Worm (Caenorhabditis elegans) whole organism, L1 larva: ENCODE data around the gene W08G11.5.
"Not testable (repeated sequence)": the region's sequence is repeated elsewhere in the genome, so short reads cannot be mapped to it uniquely, and the experiment has no call there.

Experiments used
- C16A3.4 ChIP-seq: fragments of 150-350 bp; optimal IDR thresholded peaks from 2 replicates; lab custom pipeline; 2014; ENCODE audit warnings: missing biosample characterization, missing genetic modification characterization
- alr-1 ChIP-seq: fragments of 200-800 bp; sonication (Bioruptor generic); optimal IDR thresholded peaks from 2 replicates; lab custom pipeline; 2018; ENCODE audit warnings: borderline replicate concordance, mild to moderate bottlenecking, missing genetic modification characterization, missing compliant biosample characterization
- ama-1 ChIP-seq: fragments of 150-350 bp; optimal IDR thresholded peaks from 2 replicates; lab custom pipeline; 2014
- blmp-1 ChIP-seq: fragments of 150-350 bp; optimal IDR thresholded peaks from 2 replicates; lab custom pipeline; 2014; ENCODE audit warnings: missing biosample characterization, missing genetic modification characterization
- ceh-63 ChIP-seq: fragments of 200-800 bp; sonication (Bioruptor generic); optimal IDR thresholded peaks from 2 replicates; lab custom pipeline; 2018; ENCODE audit warnings: mild to moderate bottlenecking, missing genetic modification characterization, missing compliant biosample characterization
- ceh-82 ChIP-seq, 3 experiments: fragments of 150-350 bp in 1 of 3; sonication (generic microtip) in 2 of 3; optimal IDR thresholded peaks; 2 replicates each; lab custom pipeline; 2014 to 2017; ENCODE audit warnings: missing biosample characterization in 3 of 3, missing genetic modification characterization in 3 of 3
- ceh-88 ChIP-seq: fragments of 200-800 bp; sonication (Bioruptor generic); IDR thresholded peaks from 2 replicates; pipeline ENCODE4 v1.3.6; 2022; ENCODE audit warnings: missing genetic modification characterization, missing compliant biosample characterization
- dsc-1 ChIP-seq: sonication (generic microtip); optimal IDR thresholded peaks from 2 replicates; lab custom pipeline; 2016; ENCODE audit warnings: mild to moderate bottlenecking, missing genetic modification characterization, missing compliant biosample characterization
- efl-1 ChIP-seq, 4 experiments: fragments of 150-350 bp; optimal IDR thresholded peaks in 3 of 4; peaks in 1 of 4; 1 replicate in 1 of 4; 2 replicates in 3 of 4; lab custom pipeline; 2014; ENCODE audit warnings: missing biosample characterization in 2 of 4, missing genetic modification characterization in 2 of 4, missing genetic modification reagents in 2 of 4
- egl-13 ChIP-seq: sonication (generic microtip); optimal IDR thresholded peaks from 2 replicates; lab custom pipeline; 2016; ENCODE audit warnings: missing genotype, missing genetic modification reagents, missing genetic modification characterization, missing compliant biosample characterization
- elt-2 ChIP-seq: sonication (generic microtip); optimal IDR thresholded peaks from 2 replicates; lab custom pipeline; 2016; ENCODE audit warnings: missing genetic modification characterization, mild to moderate bottlenecking, inconsistent platforms, missing compliant biosample characterization, missing genetic modification reagents
- fkh-10 ChIP-seq: sonication (generic microtip); optimal IDR thresholded peaks from 2 replicates; lab custom pipeline; 2017; ENCODE audit warnings: missing biosample characterization, missing genetic modification reagents, missing genetic modification characterization
- hlh-4 ChIP-seq: sonication (generic microtip); optimal IDR thresholded peaks from 2 replicates; lab custom pipeline; 2016; ENCODE audit warnings: mild to moderate bottlenecking, missing genetic modification characterization, missing compliant biosample characterization
- isw-1 ChIP-seq: fragments of 200-800 bp; sonication (Bioruptor generic); IDR thresholded peaks from 2 replicates; pipeline ENCODE4 v1.3.6; 2022; ENCODE audit warnings: missing genetic modification characterization, missing compliant biosample characterization
- jun-1 ChIP-seq: fragments of 150-350 bp; optimal IDR thresholded peaks from 2 replicates; lab custom pipeline; 2014; ENCODE audit warnings: missing biosample characterization, missing genetic modification reagents, missing genetic modification characterization
- lin-14 ChIP-seq: fragments of 200-800 bp; sonication (Bioruptor generic); optimal IDR thresholded peaks from 2 replicates; lab custom pipeline; 2018; ENCODE audit warnings: mild to moderate bottlenecking, missing genetic modification characterization, moderate library complexity, missing compliant biosample characterization
- lin-35 ChIP-seq, 2 experiments: fragments of 150-350 bp; optimal IDR thresholded peaks; 2 replicates each; lab custom pipeline; 2014; ENCODE audit warnings: missing biosample characterization in 2 of 2, missing genetic modification characterization in 2 of 2, missing genetic modification reagents in 2 of 2
- lir-3 ChIP-seq: sonication (generic microtip); optimal IDR thresholded peaks from 2 replicates; lab custom pipeline; 2016; ENCODE audit warnings: mild to moderate bottlenecking, missing genetic modification characterization, moderate library complexity, missing compliant biosample characterization; ENCODE audit not compliant: poor library complexity
- mdl-1 ChIP-seq, 2 experiments: fragments of 150-350 bp; optimal IDR thresholded peaks; 2 replicates each; lab custom pipeline; 2014 to 2017; ENCODE audit warnings: missing biosample characterization in 2 of 2, missing genetic modification characterization in 2 of 2, inconsistent platforms in 1 of 2
- mef-2 ChIP-seq: fragments of 150-350 bp; optimal IDR thresholded peaks from 2 replicates; lab custom pipeline; 2014; ENCODE audit warnings: missing biosample characterization, missing genetic modification characterization
- mep-1 ChIP-seq: fragments of 150-350 bp; optimal IDR thresholded peaks from 2 replicates; lab custom pipeline; 2014; ENCODE audit warnings: missing biosample characterization, missing genetic modification characterization
- nhr-20 ChIP-seq: sonication (generic microtip); optimal IDR thresholded peaks from 2 replicates; lab custom pipeline; 2016; ENCODE audit warnings: mild to moderate bottlenecking, missing genetic modification characterization, missing compliant biosample characterization
- nhr-47 ChIP-seq: sonication (generic microtip); optimal IDR thresholded peaks from 2 replicates; lab custom pipeline; 2016; ENCODE audit warnings: mild to moderate bottlenecking, missing genetic modification characterization, moderate library complexity, missing compliant biosample characterization
- nhr-77 ChIP-seq: fragments of 150-350 bp; optimal IDR thresholded peaks from 2 replicates; lab custom pipeline; 2014; ENCODE audit warnings: missing biosample characterization, missing genetic modification characterization
- nhr-85 ChIP-seq: sonication (generic microtip); peaks from one replicate; lab custom pipeline; 2016; ENCODE audit warnings: missing genetic modification characterization, inconsistent platforms, missing compliant biosample characterization
- rnt-1 ChIP-seq: sonication (generic microtip); optimal IDR thresholded peaks from 2 replicates; lab custom pipeline; 2016; ENCODE audit warnings: mild to moderate bottlenecking, missing genetic modification characterization, moderate library complexity, missing compliant biosample characterization
- snpc-4 ChIP-seq: fragments of 150-350 bp; optimal IDR thresholded peaks from 2 replicates; lab custom pipeline; 2014; ENCODE audit warnings: missing biosample characterization, missing genetic modification characterization
- snu-23 ChIP-seq: sonication (generic microtip); optimal IDR thresholded peaks from 2 replicates; lab custom pipeline; 2016; ENCODE audit warnings: missing genetic modification characterization, missing compliant biosample characterization
- sptf-1 ChIP-seq: fragments of 150-350 bp; optimal IDR thresholded peaks from 2 replicates; lab custom pipeline; 2014; ENCODE audit warnings: missing biosample characterization, missing genetic modification characterization
- unc-62 ChIP-seq: fragments of 150-350 bp; optimal IDR thresholded peaks from 2 replicates; lab custom pipeline; 2014; ENCODE audit warnings: missing biosample characterization, missing genetic modification reagents, missing genetic modification characterization
- unc-86 ChIP-seq: sonication (generic microtip); optimal IDR thresholded peaks from 2 replicates; lab custom pipeline; 2016; ENCODE audit warnings: missing genetic modification characterization, missing compliant biosample characterization
- unc-98 ChIP-seq: fragments of 200-800 bp; sonication (Bioruptor generic); IDR thresholded peaks from 2 replicates; pipeline ENCODE4 v1.3.6; 2022; ENCODE audit warnings: missing genetic modification characterization, missing compliant biosample characterization
- zag-1 ChIP-seq: fragments of 150-350 bp; optimal IDR thresholded peaks from 2 replicates; lab custom pipeline; 2014; ENCODE audit warnings: missing biosample characterization, missing genetic modification characterization

The W08G11.5 gene

ce11 chrV:16350775-16351378, 4.6 kb upstream of the W08G11.5 start (continued):
- TF ChIP-seq isw-1 (GFP tag; lab: Robert Waterston, UW), result peak; percentile 17; the same call in 1 of the 2 replicates
- peak; percentile 39 for TF ChIP-seq unc-86 (tag; lab: Kevin White, UChicago)
- peak; percentile 39 for TF ChIP-seq elt-2 (tag; lab: Kevin White, UChicago)
- TF ChIP-seq sptf-1 (tag; lab: Kevin White, UChicago), result no peak
- peak in 2 of 3 experiments; percentile 7 to 72 for TF ChIP-seq ceh-82 (tag; optimal IDR thresholded peaks at IDR 0.05; lab: Kevin White, UChicago)
- TF ChIP-seq blmp-1 (tag; lab: Kevin White, UChicago), result no peak
- peak in 1 of 2 experiments; percentile 39 for TF ChIP-seq mdl-1 (tag; optimal IDR thresholded peaks at IDR 0.05; lab: Kevin White, UChicago)
- TF ChIP-seq lin-35 (GFP tag; optimal IDR thresholded peaks at IDR 0.05; lab: Kevin White, UChicago), result peak; percentile 46 to 51
- peak; percentile 6 for TF ChIP-seq fkh-10 (GFP tag; lab: Kevin White, UChicago)
- peak; percentile 49 for TF ChIP-seq dsc-1 (tag; lab: Kevin White, UChicago)
- no peak for TF ChIP-seq C16A3.4 (tag; lab: Kevin White, UChicago)
- TF ChIP-seq zag-1 (tag; lab: Kevin White, UChicago), result no peak
- peak; percentile 25 for TF ChIP-seq jun-1 (tag; lab: Kevin White, UChicago)
- peak; percentile 87 for TF ChIP-seq rnt-1 (tag; lab: Kevin White, UChicago)
- TF ChIP-seq mep-1 (tag; lab: Kevin White, UChicago), result peak; percentile 23
- TF ChIP-seq lin-14, result peak; percentile 89
- no peak for TF ChIP-seq egl-13 (tag; lab: Kevin White, UChicago)
- peak; percentile 67 for TF ChIP-seq nhr-47
- TF ChIP-seq, all 84 proteins: peak for 27

ce11 chrV:16350061-16350460, 3.8 kb upstream of the W08G11.5 start:
- TF ChIP-seq ceh-88 (GFP tag; lab: Robert Waterston, UW) (no peak), hlh-4 (peak; percentile 69), mdl-1 (tag; optimal IDR thresholded peaks at IDR 0.05; lab: Kevin White, UChicago) (no peak)

ce11 chrV:16342258-16342618, 4.1 kb downstream of the W08G11.5 start, which contains the start of gene nhr-193:
TSS of gene nhr-193 (plus strand) at chrV:16342308.
- TF ChIP-seq unc-62 (GFP tag; lab: Kevin White, UChicago) (no peak), nhr-20 (tag; lab: Kevin White, UChicago) (peak; percentile 40), lin-35 (GFP tag; optimal IDR thresholded peaks at IDR 0.05; lab: Kevin White, UChicago) (peak in 1 of 2 experiments; percentile 37), nhr-77 (no peak), ama-1 (no peak), elt-2 (tag; lab: Kevin White, UChicago) (peak; percentile 48), ceh-63 (no peak), mef-2 (no peak), unc-98 (GFP tag; lab: Robert Waterston, UW) (no peak), snu-23 (GFP tag; lab: Kevin White, UChicago) (no peak), zag-1 (tag; lab: Kevin White, UChicago) (no peak), nhr-85 (tag; lab: Kevin White, UChicago) (no peak), lir-3 (tag; lab: Kevin White, UChicago) (no peak), isw-1 (GFP tag; lab: Robert Waterston, UW) (no peak), alr-1 (tag; lab: Kevin White, UChicago) (no peak)

- TF ChIP-seq snpc-4 (peak; percentile 47), efl-1 (GFP tag; optimal IDR thresholded peaks at IDR 0.05 in 1 of 2; lab: Kevin White, UChicago) (peak in 1 of 2 experiments; percentile 7)
- TF ChIP-seq efl-1 (optimal IDR thresholded peaks at IDR 0.05; lab: Kevin White, UChicago), result not testable (repeated sequence)
These were observed 4.6 kb downstream of the W08G11.5 start for ce11 chrV:16341497-16342257.
